Worm (Caenorhabditis elegans) whole organism, L3 larva: ENCODE data around the gene srlf-35.

Experiments used
- R02D3.7 ChIP-seq: fragments of 150-350 bp; optimal IDR thresholded peaks from 2 replicates; lab custom pipeline; 2014; ENCODE audit warnings: missing biosample characterization, missing genetic modification characterization
- ZK546.5 ChIP-seq: sonication (generic microtip); optimal IDR thresholded peaks from 2 replicates; lab custom pipeline; 2017; ENCODE audit warnings: missing biosample characterization, missing genetic modification characterization
- aly-2 ChIP-seq: fragments of 150-350 bp; optimal IDR thresholded peaks from 2 replicates; lab custom pipeline; 2014; ENCODE audit warnings: missing biosample characterization, missing genetic modification characterization
- ama-1 ChIP-seq: fragments of 150-350 bp; optimal IDR thresholded peaks from 2 replicates; lab custom pipeline; 2018
- ceh-16 ChIP-seq: sonication (generic microtip); optimal IDR thresholded peaks from 2 replicates; lab custom pipeline; 2017; ENCODE audit warnings: missing biosample characterization, missing genetic modification characterization
- ceh-28 ChIP-seq: fragments of 150-350 bp; optimal IDR thresholded peaks from 2 replicates; lab custom pipeline; 2014; ENCODE audit warnings: missing biosample characterization, missing genetic modification reagents, missing genetic modification characterization
- daf-12 ChIP-seq: fragments of 150-350 bp; optimal IDR thresholded peaks from 2 replicates; lab custom pipeline; 2014; ENCODE audit warnings: missing biosample characterization, missing genetic modification reagents, missing genetic modification characterization
- egl-5 ChIP-seq: fragments of 150-350 bp; optimal IDR thresholded peaks from 2 replicates; lab custom pipeline; 2017; ENCODE audit warnings: missing biosample characterization, missing genetic modification reagents, missing genetic modification characterization, inconsistent platforms
- elt-1 ChIP-seq: fragments of 150-350 bp; optimal IDR thresholded peaks from 2 replicates; lab custom pipeline; 2014; ENCODE audit warnings: missing biosample characterization, missing genetic modification characterization
- elt-2 ChIP-seq: sonication (generic microtip); optimal IDR thresholded peaks from 2 replicates; lab custom pipeline; 2016; ENCODE audit warnings: missing genetic modification reagents, mild to moderate bottlenecking, missing genetic modification characterization, missing compliant biosample characterization
- eor-1 ChIP-seq, 2 experiments: fragments of 150-350 bp; optimal IDR thresholded peaks; 2 replicates each; lab custom pipeline; 2014 to 2018; ENCODE audit warnings: missing biosample characterization in 2 of 2, missing genetic modification characterization in 2 of 2
- fkh-10 ChIP-seq: sonication (generic microtip); optimal IDR thresholded peaks from 2 replicates; lab custom pipeline; 2017; ENCODE audit warnings: missing biosample characterization, missing genetic modification reagents, missing genetic modification characterization
- fkh-2 ChIP-seq: fragments of 150-350 bp; optimal IDR thresholded peaks from 2 replicates; lab custom pipeline; 2014; ENCODE audit warnings: missing biosample characterization, missing genetic modification reagents, missing genetic modification characterization
- fos-1 ChIP-seq: fragments of 150-350 bp; optimal IDR thresholded peaks from 2 replicates; lab custom pipeline; 2014; ENCODE audit warnings: missing biosample characterization, missing genetic modification characterization
- hmg-11 ChIP-seq: sonication (generic microtip); optimal IDR thresholded peaks from 2 replicates; lab custom pipeline; 2016; ENCODE audit warnings: missing genetic modification characterization, missing compliant biosample characterization
- jun-1 ChIP-seq: fragments of 150-350 bp; optimal IDR thresholded peaks from 2 replicates; lab custom pipeline; 2014; ENCODE audit warnings: missing biosample characterization, missing genetic modification reagents, missing genetic modification characterization
- lin-15B ChIP-seq: fragments of 150-350 bp; optimal IDR thresholded peaks from 2 replicates; lab custom pipeline; 2014; ENCODE audit warnings: missing biosample characterization, missing genetic modification characterization
- lin-39 ChIP-seq: fragments of 150-350 bp; optimal IDR thresholded peaks from 2 replicates; lab custom pipeline; 2018; ENCODE audit warnings: missing biosample characterization, missing genetic modification reagents, missing genetic modification characterization
- lsy-12 ChIP-seq: sonication (generic microtip); optimal IDR thresholded peaks from 2 replicates; lab custom pipeline; 2016; ENCODE audit warnings: mild to moderate bottlenecking, missing genetic modification characterization, missing compliant biosample characterization
- mml-1 ChIP-seq: fragments of 150-350 bp; sonication (generic microtip); optimal IDR thresholded peaks from 3 replicates; lab custom pipeline; 2014; ENCODE audit warnings: missing biosample characterization, missing genetic modification characterization
- nfya-1 ChIP-seq: sonication (generic microtip); optimal IDR thresholded peaks from 2 replicates; lab custom pipeline; 2017; ENCODE audit warnings: missing genetic modification characterization, mild to moderate bottlenecking, missing compliant biosample characterization, antibody characterized with exemption, moderate library complexity; ENCODE audit not compliant: insufficient read depth
- nhr-11 ChIP-seq: fragments of 150-350 bp; optimal IDR thresholded peaks from 2 replicates; lab custom pipeline; 2014; ENCODE audit warnings: missing biosample characterization, missing genetic modification characterization
- nhr-12 ChIP-seq: fragments of 150-350 bp; optimal IDR thresholded peaks from 2 replicates; lab custom pipeline; 2014; ENCODE audit warnings: missing biosample characterization, missing genetic modification characterization
- nhr-23 ChIP-seq: fragments of 150-350 bp; optimal IDR thresholded peaks from 2 replicates; lab custom pipeline; 2014; ENCODE audit warnings: missing biosample characterization, missing genetic modification reagents, missing genetic modification characterization
- nhr-237 ChIP-seq: fragments of 150-350 bp; optimal IDR thresholded peaks from 2 replicates; lab custom pipeline; 2014; ENCODE audit warnings: missing biosample characterization, missing genetic modification characterization
- nhr-25 ChIP-seq: sonication (generic microtip); optimal IDR thresholded peaks from 2 replicates; lab custom pipeline; 2017; ENCODE audit warnings: missing biosample characterization, missing genetic modification characterization
- nhr-28 ChIP-seq: fragments of 150-350 bp; optimal IDR thresholded peaks from 2 replicates; lab custom pipeline; 2014; ENCODE audit warnings: missing biosample characterization, missing genetic modification characterization
- nhr-67 ChIP-seq: fragments of 150-350 bp; optimal IDR thresholded peaks from 2 replicates; lab custom pipeline; 2014; ENCODE audit warnings: missing biosample characterization, missing genetic modification characterization
- nhr-76 ChIP-seq: fragments of 150-350 bp; sonication (generic microtip); optimal IDR thresholded peaks from 5 replicates; lab custom pipeline; 2014; ENCODE audit warnings: missing biosample characterization, missing genetic modification characterization
- pha-4 ChIP-seq: fragments of 150-350 bp; optimal IDR thresholded peaks from 2 replicates; lab custom pipeline; 2014; ENCODE audit warnings: missing biosample characterization, missing genetic modification reagents, missing genetic modification characterization
- pqm-1 ChIP-seq: fragments of 150-350 bp; optimal IDR thresholded peaks from 2 replicates; lab custom pipeline; 2017; ENCODE audit warnings: missing biosample characterization, missing genetic modification characterization, inconsistent platforms
- sea-2 ChIP-seq: fragments of 150-350 bp; sonication (generic microtip); optimal IDR thresholded peaks from 4 replicates; lab custom pipeline; 2014; ENCODE audit warnings: missing biosample characterization, missing genetic modification reagents, missing genetic modification characterization
- skn-1 ChIP-seq: fragments of 150-350 bp; optimal IDR thresholded peaks from 2 replicates; lab custom pipeline; 2014; ENCODE audit warnings: missing biosample characterization, missing genetic modification characterization
- snpc-4 ChIP-seq: fragments of 150-350 bp; optimal IDR thresholded peaks from 2 replicates; lab custom pipeline; 2014; ENCODE audit warnings: missing biosample characterization, missing genetic modification characterization
- ztf-11 ChIP-seq: fragments of 150-350 bp; optimal IDR thresholded peaks from 2 replicates; lab custom pipeline; 2014; ENCODE audit warnings: missing biosample characterization, missing genetic modification characterization
- ztf-4 ChIP-seq: fragments of 150-350 bp; optimal IDR thresholded peaks from 2 replicates; lab custom pipeline; 2014; ENCODE audit warnings: missing biosample characterization, missing genetic modification characterization

The srlf-35 gene

DNA sequence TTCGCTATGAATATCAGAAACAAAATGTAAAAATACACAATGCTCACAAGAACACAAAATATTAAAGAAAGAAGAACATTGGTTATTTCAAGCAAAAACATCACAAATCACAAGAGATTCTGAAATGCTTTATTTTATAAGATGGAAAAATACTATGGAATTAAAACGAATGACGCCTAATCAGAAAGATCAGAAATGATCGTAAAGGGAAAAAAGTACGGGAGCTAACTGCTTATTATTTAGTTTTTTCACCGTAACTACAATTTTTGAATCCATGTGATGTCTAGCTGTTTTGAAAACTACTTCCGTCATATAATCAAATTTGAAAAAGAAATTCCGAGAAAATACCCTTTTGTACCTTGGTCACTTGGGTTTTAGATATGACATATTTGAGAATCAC lies 35.4 kb upstream of the srlf-35 start, which contains the start of gene srbc-57:
Gene srbc-57 (minus strand): TSS at position 101 of the 400 bp plus-strand sequence.
- no peak for TF ChIP-seq jun-1

DNA sequence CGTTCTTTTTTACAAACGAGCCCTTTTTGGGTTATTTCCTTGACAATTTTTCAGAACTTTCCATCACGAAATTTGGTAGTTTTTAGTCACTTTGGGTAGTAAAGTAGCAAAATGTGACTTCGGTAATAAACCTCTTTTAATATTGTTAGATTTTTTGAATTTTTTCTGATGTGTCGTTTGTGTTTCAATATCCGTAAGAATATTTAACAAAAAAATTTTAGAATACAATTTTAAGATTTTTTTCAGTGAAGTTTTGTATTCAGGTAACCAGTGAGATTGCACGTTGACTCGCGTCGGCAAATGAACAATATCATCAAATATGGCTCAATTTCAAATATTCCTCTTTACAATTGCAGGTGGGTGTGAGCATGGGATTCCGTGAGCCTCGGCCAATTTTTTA lies 31.2 kb upstream of the srlf-35 start, which contains the start of gene srt-31:
Gene srt-31 (plus strand): TSS at position 301 of the 400 bp plus-strand sequence.
- TF ChIP-seq nhr-23 (tag; lab: Kevin White, UChicago) (no peak), daf-12 (no peak), lsy-12 (no peak), nhr-25 (tag; lab: Kevin White, UChicago) (no peak), ama-1 (lab: Kevin White, UChicago) (no peak), ztf-11 (tag; lab: Kevin White, UChicago) (no peak), ZK546.5 (no peak), R02D3.7 (no peak), nfya-1 (tag; lab: Kevin White, UChicago) (no peak), lin-39 (tag; lab: Kevin White, UChicago) (no peak)
- TF ChIP-seq, all 47 proteins: peak for 0

- TF ChIP-seq fkh-2 (tag; lab: Kevin White, UChicago) (no peak), snpc-4 (tag; lab: Kevin White, UChicago) (no peak), mml-1 (tag; lab: Kevin White, UChicago) (no peak), lsy-12 (no peak), nhr-12 (tag; lab: Kevin White, UChicago) (no peak), ZK546.5 (no peak), eor-1 (tag; optimal IDR thresholded peaks at IDR 0.05; lab: Kevin White, UChicago) (no peak), jun-1 (peak; percentile 62), pha-4 (tag; lab: Kevin White, UChicago) (peak; percentile 38), elt-1 (no peak), egl-5 (tag; lab: Kevin White, UChicago) (no peak), pqm-1 (tag; lab: Kevin White, UChicago) (peak; percentile 85), sea-2 (GFP tag; lab: Kevin White, UChicago) (no peak), nhr-11 (tag; lab: Kevin White, UChicago) (no peak), nhr-76 (tag; lab: Kevin White, UChicago) (no peak), elt-2 (tag; lab: Kevin White, UChicago) (peak; percentile 73), fkh-10 (GFP tag; lab: Kevin White, UChicago) (no peak), ama-1 (lab: Kevin White, UChicago) (no peak), lin-39 (tag; lab: Kevin White, UChicago) (no peak), aly-2 (tag; lab: Kevin White, UChicago) (no peak), ceh-28 (tag; lab: Kevin White, UChicago) (no peak), lin-15B (tag; lab: Kevin White, UChicago) (no peak), hmg-11 (tag; lab: Kevin White, UChicago) (no peak), skn-1 (tag; lab: Kevin White, UChicago) (no peak), nhr-67 (tag; lab: Kevin White, UChicago) (no peak)
- TF ChIP-seq, all 47 proteins: peak for 4
Measured at ce11 chrV:474516-474915, 29.3 kb upstream of the srlf-35 start, which contains the start of gene nhr-99. Gene nhr-99, plus strand, starts transcription at chrV:474778.

ce11 chrV:477664-478212 lies 26.1 kb upstream of the srlf-35 start, which contains the start of gene nhr-55:
Gene nhr-55, plus strand, starts transcription at chrV:478162.
- TF ChIP-seq nhr-237 (tag; lab: Kevin White, UChicago): no peak
- TF ChIP-seq ama-1 (lab: Kevin White, UChicago): no peak
- peak; percentile 90 for TF ChIP-seq pqm-1 (tag; lab: Kevin White, UChicago)
- no peak for TF ChIP-seq eor-1 (tag; optimal IDR thresholded peaks at IDR 0.05; lab: Kevin White, UChicago)
- TF ChIP-seq ceh-16: no peak
- no peak for TF ChIP-seq hmg-11 (tag; lab: Kevin White, UChicago)
- no peak for TF ChIP-seq ceh-28 (tag; lab: Kevin White, UChicago)
- TF ChIP-seq nhr-28 (tag; lab: Kevin White, UChicago): no peak
- no peak for TF ChIP-seq egl-5 (tag; lab: Kevin White, UChicago)
- peak; percentile 56 for TF ChIP-seq jun-1
- TF ChIP-seq pha-4 (tag; lab: Kevin White, UChicago): peak; percentile 70
- TF ChIP-seq nhr-76 (tag; lab: Kevin White, UChicago): no peak
- TF ChIP-seq skn-1 (tag; lab: Kevin White, UChicago): no peak
- no peak for TF ChIP-seq fos-1
- no peak for TF ChIP-seq ztf-4
- peak; percentile 82 for TF ChIP-seq elt-2 (tag; lab: Kevin White, UChicago)
- TF ChIP-seq nfya-1 (tag; lab: Kevin White, UChicago): no peak
